Worm (Caenorhabditis elegans) whole organism, early embryonic: Measurements from ENCODE around the gene Y102A11A.2.

Source experiments
- F13C5.2 ChIP-seq: sonication (generic microtip); optimal IDR thresholded peaks from 2 replicates; lab custom pipeline; 2017; ENCODE audit warnings: mild to moderate bottlenecking, missing genetic modification characterization, inconsistent platforms, missing compliant biosample characterization
- aly-1 ChIP-seq: sonication (generic microtip); optimal IDR thresholded peaks from 2 replicates; lab custom pipeline; 2016; ENCODE audit warnings: missing genetic modification characterization, missing compliant biosample characterization
- ama-1 ChIP-seq: fragments of 150-350 bp; optimal IDR thresholded peaks from 2 replicates; lab custom pipeline; 2014
- ceh-13 ChIP-seq: fragments of 200-800 bp; sonication (Bioruptor generic); optimal IDR thresholded peaks from 2 replicates; lab custom pipeline; 2018; ENCODE audit warnings: mild to moderate bottlenecking, missing genetic modification characterization, missing compliant biosample characterization
- ceh-36 ChIP-seq: sonication (generic microtip); optimal IDR thresholded peaks from 2 replicates; lab custom pipeline; 2016; ENCODE audit warnings: missing genetic modification characterization, inconsistent platforms, missing compliant biosample characterization
- flt-1 ChIP-seq: fragments of 200-800 bp; sonication (Bioruptor generic); IDR thresholded peaks from 2 replicates; pipeline ENCODE4 v1.3.6; 2022; ENCODE audit warnings: missing genetic modification characterization, missing compliant biosample characterization
- hmbx-1 ChIP-seq: sonication (generic microtip); optimal IDR thresholded peaks from 2 replicates; lab custom pipeline; 2016; ENCODE audit warnings: mild to moderate bottlenecking, missing genetic modification characterization, missing compliant biosample characterization
- hmg-4 ChIP-seq: fragments of 200-800 bp; sonication (Bioruptor generic); optimal IDR thresholded peaks from 2 replicates; lab custom pipeline; 2018; ENCODE audit warnings: mild to moderate bottlenecking, missing genetic modification characterization, missing compliant biosample characterization
- hnd-1 ChIP-seq: sonication (generic microtip); optimal IDR thresholded peaks from 2 replicates; lab custom pipeline; 2016; ENCODE audit warnings: missing genetic modification characterization, missing compliant biosample characterization
- pes-1 ChIP-seq: fragments of 200-800 bp; sonication (Bioruptor generic); IDR thresholded peaks from 2 replicates; pipeline ENCODE4 v1.3.6; 2022; ENCODE audit warnings: missing genetic modification reagents, missing genetic modification characterization, missing compliant biosample characterization
- scrt-1 ChIP-seq: fragments of 200-800 bp; sonication (Bioruptor generic); IDR thresholded peaks from 2 replicates; pipeline ENCODE4 v1.3.6; 2022; ENCODE audit warnings: missing genetic modification characterization, missing compliant biosample characterization
- tbx-11 ChIP-seq: fragments of 200-800 bp; sonication (Bioruptor generic); IDR thresholded peaks from 2 replicates; pipeline ENCODE4 v1.3.6; 2022; ENCODE audit warnings: missing genetic modification characterization, missing compliant biosample characterization
- tbx-37 ChIP-seq: fragments of 200-800 bp; sonication (Bioruptor generic); conservative IDR thresholded peaks from 2 replicates; pipeline ENCODE4 v1.3.6; 2022; ENCODE audit warnings: missing genetic modification reagents, missing genetic modification characterization, missing compliant biosample characterization
- tra-4 ChIP-seq: sonication (generic microtip); optimal IDR thresholded peaks from 2 replicates; lab custom pipeline; 2017; ENCODE audit warnings: missing genetic modification characterization, missing compliant biosample characterization

DNA sequence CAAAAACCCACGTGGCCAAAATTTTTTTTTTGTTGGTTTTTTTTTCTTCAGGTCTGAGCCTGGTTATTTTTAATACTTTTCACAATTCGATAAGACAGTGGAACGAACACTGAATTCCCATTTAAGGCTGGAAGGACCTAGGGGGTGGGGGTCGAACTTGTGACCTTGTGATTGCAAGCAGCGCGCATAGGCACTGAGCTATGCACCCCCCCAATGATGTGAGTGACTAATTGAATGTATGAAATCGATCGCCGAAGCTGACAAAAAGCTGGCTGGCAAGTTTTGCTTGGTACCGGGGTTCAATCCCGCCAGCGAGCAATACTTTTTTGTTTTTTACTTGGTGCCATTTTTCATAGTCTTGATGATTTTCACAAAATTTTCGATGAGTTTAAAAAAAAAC lies 27.6 kb upstream of the Y102A11A.2 start:
- TF ChIP-seq aly-1 (tag; lab: Kevin White, UChicago) (no peak), ama-1 (lab: Kevin White, UChicago) (no peak), hnd-1 (no peak), flt-1 (GFP tag; lab: Robert Waterston, UW) (no peak), tbx-11 (GFP tag; lab: Robert Waterston, UW) (0 out of 2 replicates have a peak, but pooled peaks have one; percentile 20), pes-1 (GFP tag; lab: Robert Waterston, UW) (peak; percentile 65), tra-4 (tag; lab: Kevin White, UChicago) (no peak), ceh-36 (tag; lab: Kevin White, UChicago) (no peak), hmg-4 (GFP tag; lab: Kevin White, UChicago) (no peak), F13C5.2 (tag; lab: Kevin White, UChicago) (no peak), scrt-1 (GFP tag; lab: Robert Waterston, UW) (peak; percentile 67; the same call in 1 of the 2 replicates), hmbx-1 (tag; lab: Kevin White, UChicago) (no peak), tbx-37 (GFP tag; lab: Robert Waterston, UW) (no peak), ceh-13 (no peak)
